Fruit fly (Drosophila melanogaster) whole organism, embryonic: ENCODE data around the gene Vha16-3.

ENCODE experiments used
- Aef1 ChIP-seq: fragments of 200-800 bp; sonication (Bioruptor generic); IDR thresholded peaks from 3 replicates; pipeline ENCODE4 v1.3.6; 2022; ENCODE audit warnings: missing biosample characterization, missing genetic modification characterization
- Asciz ChIP-seq: fragments of 200-800 bp; sonication (Bioruptor generic); optimal IDR thresholded peaks from 2 replicates; lab custom pipeline; 2017; ENCODE audit warnings: missing biosample characterization, mild to moderate bottlenecking, missing genetic modification characterization, missing genetic modification reagents
- CG10209 ChIP-seq: fragments of 200-800 bp; sonication (Bioruptor generic); optimal IDR thresholded peaks from 3 replicates; lab custom pipeline; 2017; ENCODE audit warnings: missing biosample characterization, mild to moderate bottlenecking, missing genetic modification characterization, missing genetic modification reagents
- CG10543 ChIP-seq: fragments of 200-800 bp; sonication (Bioruptor generic); optimal IDR thresholded peaks from 3 replicates; lab custom pipeline; 2017; ENCODE audit warnings: missing biosample characterization, mild to moderate bottlenecking, missing genetic modification characterization, moderate library complexity
- CG11247 ChIP-seq: fragments of 200-800 bp; sonication (Bioruptor generic); IDR thresholded peaks from 2 replicates; pipeline ENCODE4 v1.3.6; 2022; ENCODE audit warnings: missing biosample characterization, missing genetic modification characterization
- CG12219 ChIP-seq: fragments of 200-800 bp; sonication (Bioruptor generic); optimal IDR thresholded peaks from 3 replicates; lab custom pipeline; 2018; ENCODE audit warnings: missing biosample characterization, mild to moderate bottlenecking, missing genetic modification characterization
- CG15479 ChIP-seq: fragments of 200-800 bp; sonication (Bioruptor generic); optimal IDR thresholded peaks from 3 replicates; lab custom pipeline; 2019; ENCODE audit warnings: missing biosample characterization, mild to moderate bottlenecking, missing genetic modification characterization, moderate library complexity
- CG17361 ChIP-seq: fragments of 200-800 bp; sonication (Bioruptor generic); IDR thresholded peaks from 3 replicates; pipeline ENCODE4 v1.3.6; 2022; ENCODE audit warnings: missing biosample characterization, missing genetic modification characterization
- CG18619 ChIP-seq: fragments of 200-800 bp; sonication (Bioruptor generic); optimal IDR thresholded peaks from 3 replicates; lab custom pipeline; 2017; ENCODE audit warnings: missing biosample characterization, mild to moderate bottlenecking, missing genetic modification characterization
- CG31365 ChIP-seq: fragments of 200-800 bp; sonication (Bioruptor generic); optimal IDR thresholded peaks from 2 replicates; lab custom pipeline; 2018; ENCODE audit warnings: missing biosample characterization, mild to moderate bottlenecking, missing genetic modification characterization
- CG31388 ChIP-seq: fragments of 200-800 bp; sonication (Bioruptor generic); optimal IDR thresholded peaks from 2 replicates; lab custom pipeline; 2016; ENCODE audit warnings: missing biosample characterization, missing genetic modification characterization
- CG34376 ChIP-seq: fragments of 200-800 bp; sonication (Bioruptor generic); optimal IDR thresholded peaks from 2 replicates; lab custom pipeline; 2018; ENCODE audit warnings: missing biosample characterization, mild to moderate bottlenecking, missing genetic modification characterization
- CG4282 ChIP-seq: fragments of 200-800 bp; sonication (Bioruptor generic); optimal IDR thresholded peaks from 2 replicates; lab custom pipeline; 2016; ENCODE audit warnings: missing biosample characterization, missing genetic modification characterization
- CG4820 ChIP-seq: fragments of 200-800 bp; sonication (Bioruptor generic); optimal IDR thresholded peaks from 3 replicates; lab custom pipeline; 2016; ENCODE audit warnings: missing biosample characterization, missing genetic modification characterization
- CG8388 ChIP-seq: fragments of 200-800 bp; sonication (Bioruptor generic); optimal IDR thresholded peaks from 2 replicates; lab custom pipeline; 2019; ENCODE audit warnings: missing biosample characterization, mild to moderate bottlenecking, missing genetic modification characterization, moderate library complexity
- CG8924 ChIP-seq: fragments of 200-800 bp; optimal IDR thresholded peaks from 3 replicates; lab custom pipeline; 2019; ENCODE audit warnings: missing biosample characterization, mild to moderate bottlenecking, missing genetic modification characterization, moderate library complexity
- Chrac-16 ChIP-seq: fragments of 200-800 bp; sonication (Bioruptor generic); optimal IDR thresholded peaks from 3 replicates; lab custom pipeline; 2016; ENCODE audit warnings: missing biosample characterization, missing genetic modification characterization
- Dip3 ChIP-seq: fragments of 200-800 bp; sonication (Bioruptor generic); optimal IDR thresholded peaks from 3 replicates; lab custom pipeline; 2016; ENCODE audit warnings: missing biosample characterization, missing genetic modification characterization
- HHEX ChIP-seq: fragments of 200-800 bp; sonication (Bioruptor generic); optimal IDR thresholded peaks from 3 replicates; lab custom pipeline; 2017; ENCODE audit warnings: missing biosample characterization, mild to moderate bottlenecking, missing genetic modification characterization, missing genetic modification reagents
- Hr78 ChIP-seq, 2 experiments: fragments of 200-800 bp in 1 of 2; fragments of >200 bp in 1 of 2; sonication (Bioruptor generic) in 1 of 2; optimal IDR thresholded peaks; 2 replicates each; lab custom pipeline; 2017 to 2019; ENCODE audit warnings: missing biosample characterization in 2 of 2, missing genetic modification characterization in 2 of 2, mild to moderate bottlenecking in 1 of 2, moderate library complexity in 1 of 2
- MBD-R2 ChIP-seq: fragments of 200-800 bp; sonication (Bioruptor generic); IDR thresholded peaks from 2 replicates; pipeline ENCODE4 v1.3.6; 2022; ENCODE audit warnings: missing biosample characterization, missing genetic modification characterization
- MTF-1 ChIP-seq: fragments of 200-800 bp; sonication (Bioruptor generic); optimal IDR thresholded peaks from 2 replicates; lab custom pipeline; 2018; ENCODE audit warnings: missing biosample characterization, mild to moderate bottlenecking, missing genetic modification characterization, borderline replicate concordance
- Max ChIP-seq: fragments of 200-800 bp; sonication (Bioruptor generic); optimal IDR thresholded peaks from 2 replicates; lab custom pipeline; 2016; ENCODE audit warnings: missing biosample characterization, mild to moderate bottlenecking, missing genetic modification characterization
- Nf-YC ChIP-seq: fragments of 200-800 bp; optimal IDR thresholded peaks from 3 replicates; lab custom pipeline; 2019; ENCODE audit warnings: missing biosample characterization, mild to moderate bottlenecking, missing genetic modification characterization, moderate library complexity
- NfI ChIP-seq: fragments of 200-800 bp; sonication (Bioruptor generic); optimal IDR thresholded peaks from 3 replicates; lab custom pipeline; 2018; ENCODE audit warnings: missing biosample characterization, mild to moderate bottlenecking, missing genetic modification characterization, moderate library complexity
- Sox100B ChIP-seq: fragments of 200-800 bp; sonication (Bioruptor generic); optimal IDR thresholded peaks from 3 replicates; lab custom pipeline; 2018; ENCODE audit warnings: missing biosample characterization, mild to moderate bottlenecking, missing genetic modification characterization
- Sry-δ ChIP-seq: fragments of 200-800 bp; sonication (Bioruptor generic); optimal IDR thresholded peaks from 2 replicates; lab custom pipeline; 2016; ENCODE audit warnings: missing biosample characterization, missing genetic modification characterization
- Ssrp ChIP-seq: fragments of 200-800 bp; sonication (Bioruptor generic); optimal IDR thresholded peaks from 2 replicates; lab custom pipeline; 2018; ENCODE audit warnings: missing biosample characterization, mild to moderate bottlenecking, missing genetic modification characterization, moderate library complexity
- ab ChIP-seq: fragments of 200-800 bp; sonication (Bioruptor generic); optimal IDR thresholded peaks from 2 replicates; lab custom pipeline; 2016; ENCODE audit warnings: missing biosample characterization, missing genetic modification characterization
- al ChIP-seq: fragments of 200-800 bp; sonication (Bioruptor generic); IDR thresholded peaks from 2 replicates; pipeline ENCODE4 v1.3.6; 2022; ENCODE audit warnings: missing biosample characterization, missing genetic modification characterization
- cad ChIP-seq: fragments of >200 bp; optimal IDR thresholded peaks from 2 replicates; lab custom pipeline; 2017; ENCODE audit warnings: missing biosample characterization, missing genetic modification characterization
- da ChIP-seq: fragments of 200-800 bp; sonication (Bioruptor generic); optimal IDR thresholded peaks from 2 replicates; lab custom pipeline; 2016; ENCODE audit warnings: missing biosample characterization, missing genetic modification characterization
- dmrt99B ChIP-seq: fragments of 200-800 bp; sonication (Bioruptor generic); optimal IDR thresholded peaks from 2 replicates; lab custom pipeline; 2018; ENCODE audit warnings: missing biosample characterization, mild to moderate bottlenecking, missing genetic modification characterization, moderate library complexity
- eyg ChIP-seq: fragments of 200-800 bp; sonication (Bioruptor generic); optimal IDR thresholded peaks from 3 replicates; lab custom pipeline; 2016; ENCODE audit warnings: missing biosample characterization, missing genetic modification characterization
- her ChIP-seq: fragments of 200-800 bp; sonication (Bioruptor generic); optimal IDR thresholded peaks from 2 replicates; lab custom pipeline; 2016; ENCODE audit warnings: missing biosample characterization, missing genetic modification characterization
- hkb ChIP-seq, 2 experiments: fragments of 200-800 bp in 1 of 2; fragments of >200 bp in 1 of 2; sonication (Bioruptor generic) in 1 of 2; IDR thresholded peaks in 1 of 2; optimal IDR thresholded peaks in 1 of 2; 2 replicates each; pipeline versions ENCODE4 v1.3.6 to Lab custom; 2017 to 2022; ENCODE audit warnings: missing biosample characterization in 1 of 2, missing genetic modification characterization in 1 of 2
- kay ChIP-seq: fragments of 200-800 bp; sonication (Bioruptor generic); optimal IDR thresholded peaks from 2 replicates; lab custom pipeline; 2016; ENCODE audit warnings: missing biosample characterization, missing genetic modification characterization
- luna ChIP-seq: fragments of 200-800 bp; sonication (Bioruptor generic); optimal IDR thresholded peaks from 2 replicates; lab custom pipeline; 2016; ENCODE audit warnings: missing biosample characterization, missing genetic modification characterization
- maf-S ChIP-seq: fragments of 200-800 bp; sonication (Bioruptor generic); optimal IDR thresholded peaks from 2 replicates; lab custom pipeline; 2016; ENCODE audit warnings: missing biosample characterization, missing genetic modification characterization
- mld ChIP-seq: fragments of 200-800 bp; sonication (Bioruptor generic); IDR thresholded peaks from 3 replicates; pipeline ENCODE4 v1.3.6; 2022; ENCODE audit warnings: missing biosample characterization, missing genetic modification characterization; ENCODE audit not compliant: partially characterized antibody
- nerfin-1 ChIP-seq: fragments of 200-800 bp; sonication (Bioruptor generic); optimal IDR thresholded peaks from 3 replicates; lab custom pipeline; 2019; ENCODE audit warnings: missing biosample characterization, mild to moderate bottlenecking, missing genetic modification characterization, moderate library complexity
- oc ChIP-seq: fragments of 200-800 bp; sonication (Bioruptor generic); optimal IDR thresholded peaks from 2 replicates; lab custom pipeline; 2018; ENCODE audit warnings: missing biosample characterization, mild to moderate bottlenecking, missing genetic modification characterization, moderate library complexity
- pan ChIP-seq, 4 experiments: fragments of >200 bp in 3 of 4; fragments of 200-800 bp in 1 of 4; sonication (Bioruptor generic) in 1 of 4; optimal IDR thresholded peaks in 3 of 4; IDR thresholded peaks in 1 of 4; 2 replicates each; pipeline versions ENCODE4 v1.3.6 to Lab custom; 2017 to 2022; ENCODE audit warnings: missing biosample characterization in 2 of 4, missing genetic modification characterization in 2 of 4, mixed read lengths in 1 of 4
- sens-2 ChIP-seq: fragments of 200-800 bp; sonication (Bioruptor generic); IDR thresholded peaks from 2 replicates; pipeline ENCODE4 v1.3.6; 2022; ENCODE audit warnings: missing biosample characterization, missing genetic modification characterization
- sr ChIP-seq: fragments of 200-800 bp; sonication (Bioruptor generic); IDR thresholded peaks from 3 replicates; pipeline ENCODE4 v1.3.6; 2022; ENCODE audit warnings: missing biosample characterization, missing genetic modification characterization
- sug ChIP-seq: fragments of 200-800 bp; optimal IDR thresholded peaks from 2 replicates; lab custom pipeline; 2019; ENCODE audit warnings: missing biosample characterization, mild to moderate bottlenecking, missing genetic modification characterization, moderate library complexity
- twi ChIP-seq: fragments of 200-800 bp; optimal IDR thresholded peaks from 2 replicates; lab custom pipeline; 2019; ENCODE audit warnings: missing biosample characterization, mild to moderate bottlenecking, missing genetic modification characterization, moderate library complexity
- unc-4 ChIP-seq: fragments of 200-800 bp; sonication (Bioruptor generic); IDR thresholded peaks from 2 replicates; pipeline ENCODE4 v1.3.6; 2022; ENCODE audit warnings: missing biosample characterization, missing genetic modification characterization; ENCODE audit not compliant: partially characterized antibody

Gene Vha16-3

dm6 chr3L:11487327-11487973, 14.4 kb downstream of the Vha16-3 start, which contains the start of gene chrb:
Gene chrb, plus strand, starts transcription at chr3L:11487550.
- peak; percentile 64 for TF ChIP-seq HHEX
- TF ChIP-seq MBD-R2 (GFP tag; lab: Robert Waterston, UW), result no peak
- TF ChIP-seq twi, result peak; percentile 52
- peak; percentile 37 for TF ChIP-seq sug (tag; lab: Kevin White, UChicago)
- peak; percentile 17 for TF ChIP-seq CG18619
- TF ChIP-seq luna (GFP tag; lab: Kevin White, UChicago), result no peak
- peak; percentile 41 for TF ChIP-seq cad (GFP tag; lab: Kevin White, UChicago)
- no peak for TF ChIP-seq ab (GFP tag; lab: Kevin White, UChicago)
- peak; percentile 25 for TF ChIP-seq Max
- no peak for TF ChIP-seq CG4820 (GFP tag; lab: Kevin White, UChicago)
- TF ChIP-seq sr (GFP tag; lab: Robert Waterston, UW), result peak; percentile 52; the same call in 1 of the 3 replicates
- TF ChIP-seq MTF-1 (GFP tag; lab: Kevin White, UChicago), result peak; percentile 52
- TF ChIP-seq Dip3 (GFP tag; lab: Kevin White, UChicago), result no peak
- no peak for TF ChIP-seq hkb (optimal IDR thresholded peaks at IDR 0.05; lab: Kevin White, UChicago)
- TF ChIP-seq hkb (GFP tag; IDR thresholded peaks at IDR 0.05; lab: Robert Waterston, UW), result peak; percentile 73
- TF ChIP-seq CG10209 (GFP tag; lab: Kevin White, UChicago), result peak; percentile 43
- TF ChIP-seq Hr78 (GFP tag; optimal IDR thresholded peaks at IDR 0.05; lab: Kevin White, UChicago), result peak in 1 of 2 experiments; percentile 86
- no peak for TF ChIP-seq Ssrp
- peak; percentile 51 for TF ChIP-seq unc-4 (GFP tag; lab: Robert Waterston, UW)
- peak; percentile 39; the same call in 1 of the 2 replicates for TF ChIP-seq CG11247 (GFP tag; lab: Robert Waterston, UW)
- peak; percentile 84 for TF ChIP-seq CG34376 (GFP tag; lab: Kevin White, UChicago)
- peak; percentile 38 for TF ChIP-seq CG12219 (GFP tag; lab: Kevin White, UChicago)
- TF ChIP-seq kay (GFP tag; lab: Kevin White, UChicago), result peak; percentile 32
- TF ChIP-seq Chrac-16 (GFP tag; lab: Kevin White, UChicago), result no peak
- peak; percentile 27 for TF ChIP-seq CG8388 (GFP tag; lab: Kevin White, UChicago)
- TF ChIP-seq eyg (GFP tag; lab: Kevin White, UChicago), result no peak
- peak; percentile 29 for TF ChIP-seq CG15479 (GFP tag; lab: Kevin White, UChicago)
- TF ChIP-seq nerfin-1 (tag; lab: Kevin White, UChicago), result peak; percentile 58
- TF ChIP-seq her, result peak; percentile 81
- peak; percentile 71 for TF ChIP-seq CG8924 (tag; lab: Kevin White, UChicago)
- TF ChIP-seq Asciz (GFP tag; lab: Kevin White, UChicago), result peak; percentile 26
- TF ChIP-seq NfI (GFP tag; lab: Kevin White, UChicago), result peak; percentile 36
- peak; percentile 19 for TF ChIP-seq da (GFP tag; lab: Kevin White, UChicago)
- no peak for TF ChIP-seq pan (optimal IDR thresholded peaks at IDR 0.05; lab: Kevin White, UChicago)
- TF ChIP-seq pan (GFP tag; optimal IDR thresholded peaks at IDR 0.05 in 1 of 2, IDR thresholded peaks at IDR 0.05 in 1 of 2), result no peak
- TF ChIP-seq Aef1 (GFP tag; lab: Robert Waterston, UW), result no peak
- TF ChIP-seq oc (tag; lab: Kevin White, UChicago), result peak; percentile 77
- no peak for TF ChIP-seq CG31388 (GFP tag; lab: Kevin White, UChicago)
- no peak for TF ChIP-seq al (GFP tag; lab: Robert Waterston, UW)
- peak; percentile 20 for TF ChIP-seq Sry-δ (GFP tag; lab: Kevin White, UChicago)
- TF ChIP-seq CG17361 (GFP tag; lab: Robert Waterston, UW), result no peak
- peak; percentile 66 for TF ChIP-seq Nf-YC (tag; lab: Kevin White, UChicago)
- TF ChIP-seq dmrt99B, result peak; percentile 49
- TF ChIP-seq Sox100B (GFP tag; lab: Kevin White, UChicago), result no peak
- TF ChIP-seq maf-S, result peak; percentile 26
- peak; percentile 72; the same call in 1 of the 3 replicates for TF ChIP-seq mld
- TF ChIP-seq sens-2 (GFP tag; lab: Robert Waterston, UW), result 0 out of 2 replicates have a peak, but pooled peaks have one; percentile 8
- TF ChIP-seq CG31365 (tag; lab: Kevin White, UChicago), result peak; percentile 2
- peak; percentile 43 for TF ChIP-seq CG4282
- TF ChIP-seq CG10543, result peak; percentile 74
